Worm (Caenorhabditis elegans): Measurements from ENCODE around the gene H14N18.2.

The H14N18.2 gene

ce11 chrV:8947499-8947898 is 15.1 kb downstream of the H14N18.2 start, which contains the start of gene gck-1:
Gene gck-1 (plus strand): TSS chrV:8947799.
- TF ChIP-seq rpc-1 (optimal IDR thresholded peaks at IDR 0.05): no peak
- TF ChIP-seq rpc-1 (tag; optimal IDR thresholded peaks at IDR 0.05): no peak
- TF ChIP-seq lsl-1 (GFP tag; optimal IDR thresholded peaks at IDR 0.05): peak; percentile 40

- no peak for TF ChIP-seq hrde-1 (tag; optimal IDR thresholded peaks at IDR 0.05; ENCODE audit: borderline replicate concordance)
- TF ChIP-seq nhr-80 (tag; optimal IDR thresholded peaks at IDR 0.05): peak; percentile 0
Measured at ce11 chrV:8948365-8948764, 15.9 kb downstream of the H14N18.2 start.

ce11 chrV:8948996-8949395 is 16.6 kb downstream of the H14N18.2 start:
- TF ChIP-seq sea-2 (GFP tag; IDR thresholded peaks at IDR 0.05) (no peak), attf-6 (GFP tag; IDR thresholded peaks at IDR 0.05) (no peak), snpc-3.4 (tag; optimal IDR thresholded peaks at IDR 0.05) (no peak), die-1 (tag; optimal IDR thresholded peaks at IDR 0.05) (no peak), ets-4 (GFP tag; optimal IDR thresholded peaks at IDR 0.05) (peak; percentile 25), dpl-1 (GFP tag; optimal IDR thresholded peaks at IDR 0.05) (no peak), C17E4.6 (GFP tag; IDR thresholded peaks at IDR 0.05) (no peak), aptf-2 (GFP tag; conservative IDR thresholded peaks at IDR 0.05) (no peak), ceh-27 (GFP tag; optimal IDR thresholded peaks at IDR 0.05) (no peak), hlh-26 (GFP tag; conservative IDR thresholded peaks at IDR 0.05) (no peak), zim-3 (tag; optimal IDR thresholded peaks at IDR 0.05) (no peak), B0019.2 (GFP tag; conservative IDR thresholded peaks at IDR 0.05) (no peak), nhr-80 (tag; optimal IDR thresholded peaks at IDR 0.05) (peak; percentile 76), ama-1 (optimal IDR thresholded peaks at IDR 0.05) (no peak), ama-1 (GFP tag; optimal IDR thresholded peaks at IDR 0.05) (no peak), dox-1 (GFP tag; IDR thresholded peaks at IDR 0.05) (peak; percentile 23; the same call in 1 of the 2 replicates), sptf-2 (GFP tag; optimal IDR thresholded peaks at IDR 0.05) (no peak), aptf-3 (GFP tag; IDR thresholded peaks at IDR 0.05) (no peak), lir-1 (GFP tag; conservative IDR thresholded peaks at IDR 0.05) (no peak), B0336.3 (GFP tag; IDR thresholded peaks at IDR 0.05) (no peak), gei-17 (GFP tag; optimal IDR thresholded peaks at IDR 0.05) (no peak)

- TF ChIP-seq F22D6.2 (tag; optimal IDR thresholded peaks at IDR 0.05) (no peak), madf-3 (GFP tag; IDR thresholded peaks at IDR 0.05) (0 out of 2 replicates have a peak, but pooled peaks have one; percentile 9), zfh-2 (GFP tag; conservative IDR thresholded peaks at IDR 0.05) (0 out of 2 replicates have a peak, but pooled peaks have one; percentile 10), D2030.7 (GFP tag; IDR thresholded peaks at IDR 0.05) (0 out of 2 replicates have a peak, but pooled peaks have one; percentile 17), rcor-1 (GFP tag; IDR thresholded peaks at IDR 0.05) (0 out of 2 replicates have a peak, but pooled peaks have one; percentile 28)
Measured at ce11 chrV:8949873-8950272, 17.5 kb downstream of the H14N18.2 start.

- peak; percentile 50; the same call in 1 of the 2 replicates for TF ChIP-seq Y53G8AR.9 (GFP tag; conservative IDR thresholded peaks at IDR 0.05)
- TF ChIP-seq F52B5.7 (tag; optimal IDR thresholded peaks at IDR 0.05): peak; percentile 26
- no peak for TF ChIP-seq F57A8.1 (GFP tag; optimal IDR thresholded peaks at IDR 0.05)
- no peak for TF ChIP-seq let-526 (GFP tag; IDR thresholded peaks at IDR 0.05)
- no peak for TF ChIP-seq ccch-3 (GFP tag; optimal IDR thresholded peaks at IDR 0.05)
- no peak for TF ChIP-seq F22D6.2 (tag; optimal IDR thresholded peaks at IDR 0.05)
- no peak for TF ChIP-seq nfya-1 (tag; optimal IDR thresholded peaks at IDR 0.05; ENCODE audit: borderline replicate concordance, insufficient read depth)
- TF ChIP-seq mxl-1 (tag; optimal IDR thresholded peaks at IDR 0.05): no peak
- no peak for TF ChIP-seq unc-62 (GFP tag; optimal IDR thresholded peaks at IDR 0.05)
- TF ChIP-seq let-607 (tag; optimal IDR thresholded peaks at IDR 0.05): no peak
- TF ChIP-seq Y56A3A.18 (GFP tag; IDR thresholded peaks at IDR 0.05): 0 out of 2 replicates have a peak, but pooled peaks have one; percentile 61
- no peak for TF ChIP-seq snpc-4 (GFP tag; optimal IDR thresholded peaks at IDR 0.05)
- TF ChIP-seq snpc-4 (tag; optimal IDR thresholded peaks at IDR 0.05): no peak
- TF ChIP-seq ztf-25 (GFP tag; IDR thresholded peaks at IDR 0.05): no peak
Measured at ce11 chrV:8956387-8957095, 24.1 kb downstream of the H14N18.2 start, which contains the start of gene ttc-17. Gene ttc-17 (plus strand): TSS chrV:8957045.

All from whole organism, young adult.